Worm (Caenorhabditis elegans): ENCODE measurements around the gene T13B5.9.
"Not testable (repeated sequence)": the region's sequence is repeated elsewhere in the genome, so short reads cannot be mapped to it uniquely, and the experiment has no call there.

Gene T13B5.9

DNA sequence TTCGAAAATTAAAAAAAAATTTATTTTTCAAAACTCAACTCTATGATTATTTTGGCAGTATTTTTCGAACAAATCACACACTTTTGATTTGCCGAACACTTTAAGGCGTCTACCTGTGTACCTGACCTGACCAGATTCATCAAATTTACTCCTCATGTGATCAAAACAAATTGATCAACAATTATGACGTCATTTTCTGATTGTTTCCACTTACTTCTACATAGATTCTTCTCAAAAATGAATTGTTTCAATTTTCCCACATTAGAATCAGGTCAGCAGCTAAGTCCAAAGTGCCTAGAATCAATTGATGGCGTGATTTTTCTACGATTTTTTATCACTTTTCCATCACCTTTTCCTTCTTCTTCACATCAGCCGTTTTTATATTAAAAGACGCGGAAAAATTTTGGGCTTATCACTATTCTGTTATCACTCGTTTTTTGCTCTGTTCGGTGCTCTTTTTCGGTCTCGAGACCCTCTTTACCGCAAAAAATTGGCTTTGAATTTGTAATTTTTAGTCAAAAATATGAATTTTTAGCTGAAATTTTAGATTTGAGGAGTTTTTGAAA, 38.9 kb upstream of the T13B5.9 start:
- TF ChIP-seq ceh-22 (tag; optimal IDR thresholded peaks at IDR 0.05) (no peak), ceh-9 (tag; optimal IDR thresholded peaks at IDR 0.05) (no peak), ceh-14 (tag; optimal IDR thresholded peaks at IDR 0.05) (no peak), syd-9 (tag; optimal IDR thresholded peaks at IDR 0.05) (no peak), ama-1 (optimal IDR thresholded peaks at IDR 0.05) (no peak), unc-86 (tag; optimal IDR thresholded peaks at IDR 0.05) (no peak), fkh-6 (tag; optimal IDR thresholded peaks at IDR 0.05) (no peak), hlh-15 (tag; optimal IDR thresholded peaks at IDR 0.05) (no peak), rnt-1 (tag; optimal IDR thresholded peaks at IDR 0.05) (no peak)

ce11 chrII:1141720-1142574, 37.6 kb upstream of the T13B5.9 start:
- no peak for TF ChIP-seq hlh-30 (tag; optimal IDR thresholded peaks at IDR 0.05; ENCODE audit: insufficient read depth)
- TF ChIP-seq hlh-6 (tag; optimal IDR thresholded peaks at IDR 0.05): peak; percentile 1

DNA sequence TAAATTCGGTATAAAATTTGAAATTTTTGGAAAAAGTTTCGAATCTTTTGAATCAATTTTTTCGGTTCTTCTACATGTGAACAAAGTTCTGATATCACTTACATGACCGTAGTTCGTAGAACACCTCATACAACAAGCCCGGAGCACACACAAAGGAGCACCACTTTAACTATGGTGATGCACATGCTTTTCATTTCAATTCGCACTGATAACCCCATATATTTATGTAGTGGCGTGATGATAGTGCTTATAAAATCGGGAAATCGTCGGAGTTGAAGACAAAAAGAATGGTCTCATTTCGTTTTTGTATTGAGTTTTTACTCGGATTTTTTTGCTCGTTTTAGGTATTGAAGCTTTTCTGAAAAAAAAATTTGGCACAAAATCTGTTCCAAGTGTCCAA, 36.4 kb upstream of the T13B5.9 start, which contains the start of gene W09B6.4:
TSS of gene W09B6.4 (minus strand) at position 151 of the 400 bp plus-strand sequence.
- TF ChIP-seq unc-86 (tag; optimal IDR thresholded peaks at IDR 0.05) (no peak), hlh-13 (GFP tag; optimal IDR thresholded peaks at IDR 0.05) (no peak), nhr-232 (tag; optimal IDR thresholded peaks at IDR 0.05) (no peak), nfya-1 (tag; optimal IDR thresholded peaks at IDR 0.05) (no peak)

DNA sequence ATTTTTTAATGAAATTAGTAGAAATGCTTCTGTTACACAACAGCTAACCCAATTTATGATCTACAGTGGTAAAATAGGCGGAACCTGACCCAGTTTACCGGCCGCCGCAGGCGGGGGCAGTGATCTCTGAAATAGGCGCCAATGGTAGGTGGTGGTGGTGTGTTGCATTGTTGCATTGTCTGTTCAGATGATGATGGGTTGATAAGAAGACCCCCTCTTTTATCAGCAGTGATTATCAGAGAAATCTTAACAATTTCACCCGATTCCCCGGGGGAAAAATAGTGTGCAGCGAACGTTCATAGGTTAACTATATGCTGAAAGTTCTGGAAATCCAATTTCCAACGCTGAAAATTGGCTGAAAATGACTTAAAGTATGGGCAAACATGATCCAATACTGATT, 34.3 kb upstream of the T13B5.9 start:
- no peak for TF ChIP-seq tbx-7 (tag; optimal IDR thresholded peaks at IDR 0.05)
- peak; percentile 89 for TF ChIP-seq elt-2 (tag; optimal IDR thresholded peaks at IDR 0.05)

DNA sequence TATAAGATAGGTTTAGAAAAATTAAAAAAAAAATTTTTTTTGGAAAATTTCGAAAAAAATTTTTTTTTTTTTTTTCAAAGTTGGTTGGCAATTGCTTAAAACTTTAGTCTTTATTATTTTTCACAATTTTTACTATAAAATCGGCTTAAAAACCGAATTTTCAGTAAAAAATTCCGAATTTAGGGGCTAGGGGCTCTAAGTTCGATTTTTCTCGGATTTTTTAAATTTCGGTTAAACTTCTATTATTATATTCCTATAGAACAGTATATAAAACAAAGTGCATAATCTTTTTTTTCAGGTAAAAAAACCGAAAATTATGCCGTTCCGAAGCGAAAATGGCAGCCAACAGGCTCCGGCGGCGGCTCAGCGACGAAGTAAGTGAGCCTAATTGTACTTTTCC, 32.2 kb upstream of the T13B5.9 start, which contains the start of gene pod-2:
TSS of gene pod-2 (plus strand) at position 301 of the 400 bp plus-strand sequence.
- no peak for TF ChIP-seq T23F11.4 (GFP tag; optimal IDR thresholded peaks at IDR 0.05)
- TF ChIP-seq unc-55 (GFP tag; optimal IDR thresholded peaks at IDR 0.05): no peak
- no peak for TF ChIP-seq ets-4 (tag; optimal IDR thresholded peaks at IDR 0.05)
- TF ChIP-seq sox-2 (GFP tag; IDR thresholded peaks at IDR 0.05): no peak
- TF ChIP-seq odd-2 (tag; optimal IDR thresholded peaks at IDR 0.05): no peak
- no peak for TF ChIP-seq ceh-22 (tag; optimal IDR thresholded peaks at IDR 0.05)
- no peak for TF ChIP-seq sox-4 (tag; optimal IDR thresholded peaks at IDR 0.05)
- TF ChIP-seq che-1 (tag; optimal IDR thresholded peaks at IDR 0.05): no peak

DNA sequence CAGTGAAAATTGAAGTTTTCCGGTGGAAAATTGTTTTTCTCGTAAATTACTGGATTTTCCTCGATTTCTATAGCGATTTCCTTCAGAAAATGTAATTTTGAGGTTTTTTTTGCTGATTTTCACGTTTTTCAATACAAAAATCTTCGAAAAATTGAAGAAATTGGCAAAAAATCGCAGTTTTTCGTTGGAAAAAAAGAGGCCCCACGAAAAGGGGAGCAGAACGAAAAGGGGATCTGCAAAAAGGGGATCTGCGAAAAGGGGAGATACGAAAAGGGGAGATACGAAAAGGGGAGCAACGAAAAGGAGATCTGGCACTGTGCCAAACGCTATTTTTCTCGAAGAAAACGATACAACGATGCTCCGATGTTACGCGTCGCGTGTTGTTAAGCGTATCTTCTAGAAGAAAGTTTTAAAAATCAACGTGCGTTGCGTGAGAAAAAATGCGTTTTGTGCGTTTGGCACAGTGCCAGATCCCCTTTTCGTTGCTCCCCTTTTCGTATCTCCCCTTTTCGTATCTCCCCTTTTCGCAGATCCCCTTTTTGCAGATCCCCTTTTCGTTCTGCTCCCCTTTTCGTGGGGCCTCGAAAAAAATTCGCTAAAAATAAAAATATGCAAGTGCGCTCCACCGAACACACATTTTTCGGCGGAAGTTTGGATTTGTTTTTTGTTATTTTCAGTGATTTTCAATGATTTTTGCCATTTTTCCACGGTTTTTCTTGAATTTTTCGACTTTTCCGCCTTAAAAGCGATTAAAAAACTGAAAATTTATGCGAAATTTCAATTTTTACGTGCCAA, 30.2 kb upstream of the T13B5.9 start:
- TF ChIP-seq ref-2 (tag; optimal IDR thresholded peaks at IDR 0.05) (peak; percentile 93), unc-42 (tag; optimal IDR thresholded peaks at IDR 0.05) (peak; percentile 23), ceh-19 (GFP tag; optimal IDR thresholded peaks at IDR 0.05) (peak; percentile 58), zip-5 (tag; optimal IDR thresholded peaks at IDR 0.05) (peak; percentile 47), C08G9.2 (tag; optimal IDR thresholded peaks at IDR 0.05) (peak; percentile 88), hlh-8 (tag; optimal IDR thresholded peaks at IDR 0.05) (peak; percentile 78), lim-6 (tag; optimal IDR thresholded peaks at IDR 0.05) (peak; percentile 87), rnt-1 (tag; optimal IDR thresholded peaks at IDR 0.05) (peak; percentile 80), ahr-1 (tag; optimal IDR thresholded peaks at IDR 0.05) (peak; percentile 44), fax-1 (tag; optimal IDR thresholded peaks at IDR 0.05) (peak; percentile 83), pqm-1 (tag; optimal IDR thresholded peaks at IDR 0.05) (peak; percentile 64), ceh-2 (tag; optimal IDR thresholded peaks at IDR 0.05) (peak; percentile 80), elt-2 (tag; optimal IDR thresholded peaks at IDR 0.05) (peak; percentile 48), hlh-6 (tag; optimal IDR thresholded peaks at IDR 0.05) (peak; percentile 14), tbx-2 (tag; optimal IDR thresholded peaks at IDR 0.05) (peak; percentile 90), ceh-31 (tag; optimal IDR thresholded peaks at IDR 0.05) (peak; percentile 97), ceh-14 (tag; optimal IDR thresholded peaks at IDR 0.05) (peak; percentile 84), unc-3 (GFP tag; conservative IDR thresholded peaks at IDR 0.05) (0 out of 2 replicates have a peak, but pooled peaks have one; percentile 26), mec-3 (tag; optimal IDR thresholded peaks at IDR 0.05; ENCODE audit: borderline replicate concordance) (peak; percentile 72), tbx-7 (tag; optimal IDR thresholded peaks at IDR 0.05) (peak; percentile 75)
- TF ChIP-seq unc-3 (tag; optimal IDR thresholded peaks at IDR 0.05): not testable (repeated sequence)

All from whole organism, late embryonic.